Fruit fly (Drosophila melanogaster) whole organism, embryonic: ENCODE results near the gene CG8142.

Experiments
- Atf3 ChIP-seq: fragments of 200-800 bp; sonication (Bioruptor generic); optimal IDR thresholded peaks from 3 replicates; lab custom pipeline; 2016; ENCODE audit warnings: missing biosample characterization, missing genetic modification characterization
- Blimp-1 ChIP-seq: fragments of 200-800 bp; sonication (Bioruptor generic); optimal IDR thresholded peaks from 3 replicates; lab custom pipeline; 2018; ENCODE audit warnings: missing biosample characterization, missing genetic modification characterization, mild to moderate bottlenecking, moderate library complexity, missing genetic modification reagents
- CG11504 ChIP-seq: fragments of 200-800 bp; sonication (Bioruptor generic); optimal IDR thresholded peaks from 3 replicates; lab custom pipeline; 2019; ENCODE audit warnings: missing biosample characterization, mild to moderate bottlenecking, missing genetic modification characterization, moderate library complexity
- CG12236 ChIP-seq: fragments of 200-800 bp; sonication (Bioruptor generic); optimal IDR thresholded peaks from 2 replicates; lab custom pipeline; 2016; ENCODE audit warnings: missing biosample characterization, missing genetic modification characterization
- CG12769 ChIP-seq: fragments of 200-800 bp; sonication (Bioruptor generic); optimal IDR thresholded peaks from 2 replicates; lab custom pipeline; 2019; ENCODE audit warnings: missing biosample characterization, mild to moderate bottlenecking, missing genetic modification characterization, moderate library complexity
- CG14014 ChIP-seq: fragments of 200-800 bp; sonication (Bioruptor generic); IDR thresholded peaks from 2 replicates; pipeline ENCODE4 v1.3.6; 2022; ENCODE audit warnings: missing biosample characterization, missing genetic modification characterization
- CG14441 ChIP-seq: fragments of 200-800 bp; sonication (Bioruptor generic); IDR thresholded peaks from 2 replicates; pipeline ENCODE4 v1.3.6; 2022; ENCODE audit warnings: missing biosample characterization, missing genetic modification characterization
- CG1529 ChIP-seq: fragments of 200-800 bp; sonication (Bioruptor generic); optimal IDR thresholded peaks from 3 replicates; lab custom pipeline; 2018; ENCODE audit warnings: missing biosample characterization, missing genetic modification characterization
- CG15479 ChIP-seq: fragments of 200-800 bp; sonication (Bioruptor generic); optimal IDR thresholded peaks from 3 replicates; lab custom pipeline; 2019; ENCODE audit warnings: missing biosample characterization, mild to moderate bottlenecking, missing genetic modification characterization, moderate library complexity
- CG15601 ChIP-seq: fragments of 200-800 bp; sonication (Bioruptor generic); optimal IDR thresholded peaks from 3 replicates; lab custom pipeline; 2019; ENCODE audit warnings: missing biosample characterization, mild to moderate bottlenecking, missing genetic modification characterization, moderate library complexity
- CG16779 ChIP-seq: fragments of 200-800 bp; sonication (Bioruptor generic); IDR thresholded peaks from 2 replicates; pipeline ENCODE4 v1.3.6; 2022; ENCODE audit warnings: missing biosample characterization, missing genetic modification characterization
- CG17328 ChIP-seq: fragments of 200-800 bp; sonication (Bioruptor generic); IDR thresholded peaks from 2 replicates; pipeline ENCODE4 v1.3.6; 2022; ENCODE audit warnings: missing biosample characterization, missing genetic modification characterization
- CG18011 ChIP-seq: fragments of 200-800 bp; sonication (Bioruptor generic); optimal IDR thresholded peaks from 2 replicates; lab custom pipeline; 2017; ENCODE audit warnings: missing biosample characterization, missing genetic modification characterization, mild to moderate bottlenecking, moderate library complexity, missing genotype
- CG30020 ChIP-seq: fragments of 200-800 bp; optimal IDR thresholded peaks from 2 replicates; lab custom pipeline; 2019; ENCODE audit warnings: missing biosample characterization, mild to moderate bottlenecking, missing genetic modification characterization, moderate library complexity
- CG31224 ChIP-seq: fragments of 200-800 bp; sonication (Bioruptor generic); IDR thresholded peaks from 2 replicates; pipeline ENCODE4 v1.3.6; 2022; ENCODE audit warnings: missing biosample characterization, missing genetic modification characterization
- CG31441 ChIP-seq: fragments of 200-800 bp; sonication (Bioruptor generic); IDR thresholded peaks from 2 replicates; pipeline ENCODE4 v1.3.6; 2022; ENCODE audit warnings: missing biosample characterization, missing genetic modification characterization
- CG34376 ChIP-seq: fragments of 200-800 bp; sonication (Bioruptor generic); optimal IDR thresholded peaks from 2 replicates; lab custom pipeline; 2018; ENCODE audit warnings: missing biosample characterization, mild to moderate bottlenecking, missing genetic modification characterization
- CG4404 ChIP-seq: fragments of 200-800 bp; sonication (Bioruptor generic); IDR thresholded peaks from 2 replicates; pipeline ENCODE4 v1.3.6; 2022; ENCODE audit warnings: missing biosample characterization, missing genetic modification characterization
- CG4424 ChIP-seq: fragments of 200-800 bp; sonication (Bioruptor generic); optimal IDR thresholded peaks from 3 replicates; lab custom pipeline; 2016; ENCODE audit warnings: missing biosample characterization, missing genetic modification characterization
- CG5245 ChIP-seq: fragments of 200-800 bp; sonication (Bioruptor generic); optimal IDR thresholded peaks from 3 replicates; lab custom pipeline; 2016; ENCODE audit warnings: missing biosample characterization, missing genetic modification characterization
- CG5953 ChIP-seq: fragments of 200-800 bp; sonication (Bioruptor generic); IDR thresholded peaks from 2 replicates; pipeline ENCODE4 v1.3.6; 2022; ENCODE audit warnings: missing biosample characterization, missing genetic modification characterization
- CG6254 ChIP-seq: fragments of 200-800 bp; sonication (Bioruptor generic); optimal IDR thresholded peaks from 3 replicates; lab custom pipeline; 2017; ENCODE audit warnings: mild to moderate bottlenecking, missing biosample characterization, missing genetic modification reagents, missing genetic modification characterization
- CG6854 ChIP-seq: fragments of 200-800 bp; sonication (Bioruptor generic); optimal IDR thresholded peaks from 3 replicates; lab custom pipeline; 2017; ENCODE audit warnings: missing biosample characterization, mild to moderate bottlenecking, missing genetic modification characterization
- CG8478 ChIP-seq: fragments of >200 bp; optimal IDR thresholded peaks from 2 replicates; lab custom pipeline; 2018
- D ChIP-seq, 2 experiments: fragments of 200-800 bp in 1 of 2; fragments of >200 bp in 1 of 2; sonication (Bioruptor generic) in 1 of 2; optimal IDR thresholded peaks; 2 replicates in 1 of 2; 3 replicates in 1 of 2; lab custom pipeline; 2017; ENCODE audit warnings: mild to moderate bottlenecking in 1 of 2, missing biosample characterization in 1 of 2, missing genetic modification characterization in 1 of 2, missing genetic modification reagents in 1 of 2
- Hey ChIP-seq: fragments of 200-800 bp; sonication (Bioruptor generic); optimal IDR thresholded peaks from 3 replicates; lab custom pipeline; 2018; ENCODE audit warnings: missing biosample characterization, mild to moderate bottlenecking, missing genetic modification characterization
- Hmx ChIP-seq: fragments of 200-800 bp; sonication (Bioruptor generic); optimal IDR thresholded peaks from 2 replicates; lab custom pipeline; 2016; ENCODE audit warnings: missing biosample characterization, missing genetic modification characterization
- MBD-R2 ChIP-seq: fragments of 200-800 bp; sonication (Bioruptor generic); IDR thresholded peaks from 2 replicates; pipeline ENCODE4 v1.3.6; 2022; ENCODE audit warnings: missing biosample characterization, missing genetic modification characterization
- NK7.1 ChIP-seq: fragments of 200-800 bp; sonication (Bioruptor generic); optimal IDR thresholded peaks from 3 replicates; lab custom pipeline; 2016; ENCODE audit warnings: missing biosample characterization, missing genetic modification characterization
- Rx ChIP-seq: fragments of 200-800 bp; sonication (Bioruptor generic); IDR thresholded peaks from 2 replicates; pipeline ENCODE4 v1.3.6; 2022; ENCODE audit warnings: missing biosample characterization, missing genetic modification characterization
- Six4 ChIP-seq: fragments of 200-800 bp; sonication (Bioruptor generic); optimal IDR thresholded peaks from 2 replicates; lab custom pipeline; 2016; ENCODE audit warnings: missing biosample characterization, missing genetic modification characterization
- Xrp1 ChIP-seq: fragments of 200-800 bp; sonication (Bioruptor generic); IDR thresholded peaks from 2 replicates; pipeline ENCODE4 v1.3.6; 2022; ENCODE audit warnings: missing biosample characterization, missing genetic modification characterization
- ab ChIP-seq: fragments of 200-800 bp; sonication (Bioruptor generic); optimal IDR thresholded peaks from 2 replicates; lab custom pipeline; 2016; ENCODE audit warnings: missing biosample characterization, missing genetic modification characterization
- ac ChIP-seq: fragments of 200-800 bp; sonication (Bioruptor generic); optimal IDR thresholded peaks from 3 replicates; lab custom pipeline; 2017; ENCODE audit warnings: missing biosample characterization, mild to moderate bottlenecking, missing genetic modification characterization
- bsh ChIP-seq, 2 experiments: fragments of 200-800 bp; sonication (Bioruptor generic); optimal IDR thresholded peaks; 2 replicates each; lab custom pipeline; 2017 to 2018; ENCODE audit warnings: mild to moderate bottlenecking in 2 of 2, missing biosample characterization in 2 of 2, missing genetic modification characterization in 2 of 2, moderate library complexity in 1 of 2
- ci ChIP-seq: fragments of 200-800 bp; sonication (Bioruptor generic); IDR thresholded peaks from 3 replicates; pipeline ENCODE4 v1.3.6; 2022; ENCODE audit warnings: missing biosample characterization, missing genetic modification characterization
- cwo ChIP-seq: fragments of 200-800 bp; sonication (Bioruptor generic); optimal IDR thresholded peaks from 3 replicates; lab custom pipeline; 2017; ENCODE audit warnings: missing biosample characterization, missing genetic modification characterization, mild to moderate bottlenecking, moderate library complexity, missing genetic modification reagents
- eve ChIP-seq, 2 experiments: fragments of >200 bp; optimal IDR thresholded peaks; 2 replicates each; lab custom pipeline; 2017; ENCODE audit warnings: missing biosample characterization in 2 of 2, missing genetic modification characterization in 2 of 2
- ftz-f1 ChIP-seq: fragments of 200-800 bp; sonication (Bioruptor generic); optimal IDR thresholded peaks from 2 replicates; lab custom pipeline; 2016; ENCODE audit warnings: missing biosample characterization, missing genetic modification characterization
- gcm ChIP-seq: fragments of 200-800 bp; sonication (Bioruptor generic); optimal IDR thresholded peaks from 2 replicates; lab custom pipeline; 2019; ENCODE audit warnings: missing biosample characterization, mild to moderate bottlenecking, missing genetic modification characterization, moderate library complexity
- gcm2 ChIP-seq: fragments of 200-800 bp; sonication (Bioruptor generic); optimal IDR thresholded peaks from 2 replicates; lab custom pipeline; 2016; ENCODE audit warnings: missing biosample characterization, missing genetic modification characterization
- luna ChIP-seq: fragments of 200-800 bp; sonication (Bioruptor generic); optimal IDR thresholded peaks from 2 replicates; lab custom pipeline; 2016; ENCODE audit warnings: missing biosample characterization, missing genetic modification characterization
- mld ChIP-seq: fragments of 200-800 bp; sonication (Bioruptor generic); IDR thresholded peaks from 3 replicates; pipeline ENCODE4 v1.3.6; 2022; ENCODE audit warnings: missing biosample characterization, missing genetic modification characterization; ENCODE audit not compliant: partially characterized antibody
- nerfin-1 ChIP-seq: fragments of 200-800 bp; sonication (Bioruptor generic); optimal IDR thresholded peaks from 3 replicates; lab custom pipeline; 2019; ENCODE audit warnings: missing biosample characterization, mild to moderate bottlenecking, missing genetic modification characterization, moderate library complexity
- pita ChIP-seq: fragments of 200-800 bp; sonication (Bioruptor generic); optimal IDR thresholded peaks from 2 replicates; lab custom pipeline; 2017; ENCODE audit warnings: missing biosample characterization, mild to moderate bottlenecking, missing genetic modification characterization
- psq ChIP-seq: fragments of 200-800 bp; sonication (Bioruptor generic); optimal IDR thresholded peaks from 2 replicates; lab custom pipeline; 2017; ENCODE audit warnings: missing biosample characterization, missing genetic modification characterization
- rib ChIP-seq: fragments of 200-800 bp; sonication (Bioruptor generic); IDR thresholded peaks from 2 replicates; pipeline ENCODE4 v1.3.6; 2022; ENCODE audit warnings: missing biosample characterization, missing genetic modification characterization
- ro ChIP-seq: fragments of 200-800 bp; sonication (Bioruptor generic); IDR thresholded peaks from 2 replicates; pipeline ENCODE4 v1.3.6; 2022; ENCODE audit warnings: missing biosample characterization, missing genetic modification characterization
- sens ChIP-seq: fragments of 200-800 bp; sonication (Bioruptor generic); peaks from one replicate; lab custom pipeline; 2016; ENCODE audit warnings: missing biosample characterization, missing genetic modification characterization
- shn ChIP-seq: fragments of 200-800 bp; sonication (Bioruptor generic); optimal IDR thresholded peaks from 3 replicates; lab custom pipeline; 2016; ENCODE audit warnings: missing biosample characterization, missing genetic modification characterization
- ttk ChIP-seq: fragments of 200-800 bp; sonication (Bioruptor generic); IDR thresholded peaks from 2 replicates; pipeline ENCODE4 v2.1.2; 2022; ENCODE audit warnings: missing biosample characterization, missing genetic modification characterization
- tx ChIP-seq: fragments of 200-800 bp; sonication (Bioruptor generic); optimal IDR thresholded peaks from 2 replicates; lab custom pipeline; 2016; ENCODE audit warnings: missing biosample characterization, missing genetic modification characterization

CG8142 gene

DNA sequence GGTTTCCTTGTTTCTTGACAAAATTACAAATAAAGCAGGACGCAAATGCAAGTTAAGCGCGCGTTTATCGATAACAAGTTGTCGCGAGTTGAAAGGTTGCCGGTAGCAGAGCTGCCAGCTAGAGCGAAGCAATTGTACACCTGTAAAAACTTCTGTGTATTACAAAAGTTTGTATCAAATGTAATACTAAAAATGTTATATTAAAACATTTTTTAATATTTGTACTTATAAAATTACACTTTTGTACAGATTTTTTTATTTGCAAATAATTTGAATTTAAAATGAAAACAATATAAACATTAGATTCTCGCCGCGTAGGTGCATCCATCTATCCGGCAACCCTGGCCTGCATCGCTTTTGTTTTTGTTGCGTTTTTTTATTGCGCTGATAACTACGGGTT, at the start of gene CG8142, which contains the start of gene Ucp4A:
Gene CG8142 (minus strand): TSS at position 82 of the 400 bp plus-strand sequence.
Gene Ucp4A (plus strand): TSS at position 327 of the 400 bp plus-strand sequence.
- TF ChIP-seq ac = peak; percentile 18
- TF ChIP-seq ftz-f1 (GFP tag; lab: Kevin White, UChicago) = peak; percentile 25
- TF ChIP-seq cwo (GFP tag; lab: Kevin White, UChicago) = peak; percentile 81
- peak; percentile 76 for TF ChIP-seq CG30020 (tag; lab: Kevin White, UChicago)
- TF ChIP-seq shn (GFP tag; lab: Kevin White, UChicago) = peak; percentile 20
- TF ChIP-seq bsh (GFP tag; optimal IDR thresholded peaks at IDR 0.05; lab: Kevin White, UChicago) = peak; percentile 21 to 92
- no peak for TF ChIP-seq Hmx
- TF ChIP-seq CG15479 (GFP tag; lab: Kevin White, UChicago) = no peak
- peak; percentile 65 for TF ChIP-seq ab (GFP tag; lab: Kevin White, UChicago)
- peak; percentile 22 for TF ChIP-seq Atf3 (GFP tag; lab: Kevin White, UChicago)
- peak; percentile 86 for TF ChIP-seq CG16779 (GFP tag; lab: Robert Waterston, UW)
- TF ChIP-seq CG6254 = peak; percentile 79
- TF ChIP-seq Six4 (GFP tag; lab: Kevin White, UChicago) = peak; percentile 87
- peak; percentile 66 for TF ChIP-seq CG1529
- no peak for TF ChIP-seq luna
- TF ChIP-seq CG17328 (GFP tag; lab: Robert Waterston, UW) = peak; percentile 96
- TF ChIP-seq CG6854 (GFP tag; lab: Kevin White, UChicago) = peak; percentile 76
- peak; percentile 84 for TF ChIP-seq gcm (GFP tag; lab: Kevin White, UChicago)
- peak; percentile 47 for TF ChIP-seq gcm2 (GFP tag; lab: Kevin White, UChicago)
- TF ChIP-seq MBD-R2 (GFP tag; lab: Robert Waterston, UW) = peak; percentile 89
- peak; percentile 95 for TF ChIP-seq CG14014 (GFP tag; lab: Robert Waterston, UW)
- peak; percentile 86 for TF ChIP-seq sens (GFP tag; lab: Kevin White, UChicago)
- peak; percentile 77 for TF ChIP-seq rib (GFP tag; lab: Robert Waterston, UW)
- no peak for TF ChIP-seq NK7.1 (GFP tag; lab: Kevin White, UChicago)
- peak; percentile 93 for TF ChIP-seq CG31441 (GFP tag; lab: Robert Waterston, UW)
- peak; percentile 90 for TF ChIP-seq CG15601 (tag; lab: Kevin White, UChicago)
- no peak for TF ChIP-seq CG8478
- TF ChIP-seq D (optimal IDR thresholded peaks at IDR 0.05; lab: Kevin White, UChicago) = no peak
- TF ChIP-seq D (GFP tag; optimal IDR thresholded peaks at IDR 0.05; lab: Kevin White, UChicago) = peak; percentile 89
- TF ChIP-seq CG5245 (GFP tag; lab: Kevin White, UChicago) = peak; percentile 76
- peak; percentile 97 for TF ChIP-seq ttk (GFP tag; lab: Robert Waterston, UW)
- no peak for TF ChIP-seq CG12769 (tag; lab: Kevin White, UChicago)
- TF ChIP-seq Hey = no peak
- no peak for TF ChIP-seq CG12236 (GFP tag; lab: Kevin White, UChicago)
- peak; percentile 97 for TF ChIP-seq CG14441 (GFP tag; lab: Robert Waterston, UW)
- TF ChIP-seq CG31224 (GFP tag; lab: Robert Waterston, UW) = peak; percentile 88
- peak; percentile 91 for TF ChIP-seq CG4424 (GFP tag; lab: Kevin White, UChicago)
- peak; percentile 75 for TF ChIP-seq psq (GFP tag; lab: Kevin White, UChicago)
- TF ChIP-seq mld (GFP tag; lab: Robert Waterston, UW) = no peak
- peak; percentile 89 for TF ChIP-seq Rx (GFP tag; lab: Robert Waterston, UW)
- TF ChIP-seq nerfin-1 (tag; lab: Kevin White, UChicago) = peak; percentile 88
- TF ChIP-seq eve (GFP tag; optimal IDR thresholded peaks at IDR 0.05; lab: Kevin White, UChicago) = no peak
- TF ChIP-seq CG34376 (GFP tag; lab: Kevin White, UChicago) = peak; percentile 75
- TF ChIP-seq Blimp-1 (GFP tag; lab: Kevin White, UChicago) = peak; percentile 89
- TF ChIP-seq tx (GFP tag; lab: Kevin White, UChicago) = peak; percentile 2
- TF ChIP-seq ci = peak; percentile 93
- TF ChIP-seq ro (GFP tag; lab: Robert Waterston, UW) = peak; percentile 90
- peak; percentile 98 for TF ChIP-seq Xrp1 (GFP tag; lab: Robert Waterston, UW)
- TF ChIP-seq pita (GFP tag; lab: Kevin White, UChicago) = no peak
- TF ChIP-seq CG18011 (GFP tag; lab: Kevin White, UChicago) = peak; percentile 69
- peak; percentile 80 for TF ChIP-seq CG5953 (GFP tag; lab: Robert Waterston, UW)
- peak; percentile 91 for TF ChIP-seq CG11504 (tag; lab: Kevin White, UChicago)
- peak; percentile 95 for TF ChIP-seq CG4404
